Fruit fly (Drosophila melanogaster): ENCODE measurements around the gene Cdk8.

The Cdk8 gene

DNA sequence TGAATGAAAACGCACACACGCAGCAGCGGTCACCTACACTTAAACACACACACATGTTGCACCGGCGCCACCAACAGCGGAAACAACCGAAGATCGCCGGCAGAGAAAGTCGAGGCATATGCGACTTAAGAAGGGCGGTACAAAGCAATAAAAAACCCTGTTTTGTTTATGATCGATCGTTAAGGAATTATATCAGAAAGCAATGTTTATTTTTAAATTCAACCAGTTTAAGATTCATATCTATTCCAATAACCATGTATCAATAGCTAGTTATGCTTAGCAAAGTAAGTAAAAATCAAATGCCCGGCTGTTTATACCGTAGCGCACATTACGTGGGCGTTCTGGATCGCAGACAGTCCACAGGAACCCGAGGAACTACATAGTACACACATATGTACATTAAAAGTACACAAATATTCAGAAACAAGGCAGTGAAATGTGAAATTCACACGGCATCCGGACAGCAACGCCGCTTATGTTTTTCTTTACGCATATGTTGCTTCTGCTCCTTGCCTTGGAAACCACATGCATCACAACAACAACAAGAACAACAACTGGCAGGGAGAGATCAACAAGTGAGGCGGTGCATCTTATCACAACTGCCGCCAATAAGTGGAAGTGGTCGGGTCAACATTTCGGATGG, 17.4 kb upstream of the Cdk8 start (continued):
- TF ChIP-seq cwo (GFP tag; optimal IDR thresholded peaks at IDR 0.05) (peak; percentile 90), Dip3 (GFP tag; optimal IDR thresholded peaks at IDR 0.05) (peak; percentile 91), Elba2 (GFP tag; optimal IDR thresholded peaks at IDR 0.05) (peak; percentile 88), Hmx (GFP tag; optimal IDR thresholded peaks at IDR 0.05) (peak; percentile 81), YL-1 (GFP tag; optimal IDR thresholded peaks at IDR 0.05) (peak; percentile 54), CG17361 (GFP tag; IDR thresholded peaks at IDR 0.05) (peak; percentile 85), bab2 (GFP tag; optimal IDR thresholded peaks at IDR 0.05) (peak; percentile 97), Dref (GFP tag; IDR thresholded peaks at IDR 0.05) (no peak), Lhr (GFP tag; optimal IDR thresholded peaks at IDR 0.05) (peak; percentile 93), CG4820 (GFP tag; optimal IDR thresholded peaks at IDR 0.05) (peak; percentile 98), ci (GFP tag; IDR thresholded peaks at IDR 0.05) (peak; percentile 99), Vsx1 (GFP tag; optimal IDR thresholded peaks at IDR 0.05) (peak; percentile 91), Gsc (GFP tag; IDR thresholded peaks at IDR 0.05) (peak; percentile 96), bsh (GFP tag; optimal IDR thresholded peaks at IDR 0.05) (peak; percentile 78 to 98), ac (GFP tag; optimal IDR thresholded peaks at IDR 0.05) (peak; percentile 95), CG33557 (GFP tag; optimal IDR thresholded peaks at IDR 0.05) (peak; percentile 98), MBD-R2 (GFP tag; IDR thresholded peaks at IDR 0.05) (peak; percentile 64; the same call in 1 of the 2 replicates), HmgD (GFP tag; optimal IDR thresholded peaks at IDR 0.05) (peak; percentile 95), B-H1 (GFP tag; IDR thresholded peaks at IDR 0.05) (peak; percentile 93), sisA (GFP tag; IDR thresholded peaks at IDR 0.05) (peak; percentile 96), CG2199 (GFP tag; IDR thresholded peaks at IDR 0.05) (peak; percentile 99), mam (GFP tag; optimal IDR thresholded peaks at IDR 0.05) (peak; percentile 94), lbe (GFP tag; optimal IDR thresholded peaks at IDR 0.05) (peak; percentile 81), Six4 (GFP tag; optimal IDR thresholded peaks at IDR 0.05) (peak; percentile 97), fd64A (GFP tag; optimal IDR thresholded peaks at IDR 0.05) (peak; percentile 98), NC2α (GFP tag; optimal IDR thresholded peaks at IDR 0.05) (peak; percentile 95), lab (GFP tag; optimal IDR thresholded peaks at IDR 0.05) (peak; percentile 97), Oaz (GFP tag; IDR thresholded peaks at IDR 0.05) (peak; percentile 90), hb (GFP tag; IDR thresholded peaks at IDR 0.05; ENCODE audit: partially characterized antibody) (no peak), CG18599 (GFP tag; optimal IDR thresholded peaks at IDR 0.05) (peak; percentile 96), Chrac-16 (GFP tag; optimal IDR thresholded peaks at IDR 0.05) (peak; percentile 97), CG6175 (GFP tag; IDR thresholded peaks at IDR 0.05) (peak; percentile 89), zfh1 (GFP tag; IDR thresholded peaks at IDR 0.05) (peak; percentile 99), CoRest (tag; optimal IDR thresholded peaks at IDR 0.05) (peak; percentile 97), wor (GFP tag; IDR thresholded peaks at IDR 0.05) (peak; percentile 97), CG13894 (tag; optimal IDR thresholded peaks at IDR 0.05) (peak; percentile 74), CG34376 (GFP tag; optimal IDR thresholded peaks at IDR 0.05) (peak; percentile 78), Ets97D (GFP tag; optimal IDR thresholded peaks at IDR 0.05) (peak; percentile 88), CG4404 (GFP tag; IDR thresholded peaks at IDR 0.05) (peak; percentile 99), CG12391 (tag; optimal IDR thresholded peaks at IDR 0.05) (peak; percentile 97), hbn (GFP tag; IDR thresholded peaks at IDR 0.05; ENCODE audit: partially characterized antibody) (no peak), Hr3 (GFP tag; optimal IDR thresholded peaks at IDR 0.05) (peak; percentile 96), Blimp-1 (GFP tag; optimal IDR thresholded peaks at IDR 0.05) (peak; percentile 99), Sry-β (GFP tag; optimal IDR thresholded peaks at IDR 0.05) (peak; percentile 52), CG10565 (GFP tag; optimal IDR thresholded peaks at IDR 0.05) (peak; percentile 96), CG16779 (GFP tag; IDR thresholded peaks at IDR 0.05) (peak; percentile 93), D (optimal IDR thresholded peaks at IDR 0.05) (no peak), D (GFP tag; optimal IDR thresholded peaks at IDR 0.05) (peak; percentile 99), Dek (tag; optimal IDR thresholded peaks at IDR 0.05) (peak; percentile 92), CG9727 (GFP tag; optimal IDR thresholded peaks at IDR 0.05) (peak; percentile 99)

Measured in whole organism, embryonic.